Fruit fly (Drosophila melanogaster): ENCODE measurements around the gene CG10183.
A peak's percentile ranks its signal among the peaks of the same experiment; 100 is the strongest.

The CG10183 gene

dm6 chr3R:23638351-23638750, 39.5 kb upstream of the CG10183 start (continued):
- TF ChIP-seq CG7786 (GFP tag; optimal IDR thresholded peaks at IDR 0.05): no peak
- TF ChIP-seq CG1792 (GFP tag; optimal IDR thresholded peaks at IDR 0.05): no peak
- no peak for TF ChIP-seq her (GFP tag; optimal IDR thresholded peaks at IDR 0.05)
- TF ChIP-seq CG14014 (GFP tag; IDR thresholded peaks at IDR 0.05): no peak
- no peak for TF ChIP-seq B-H2 (GFP tag; optimal IDR thresholded peaks at IDR 0.05)
- TF ChIP-seq salm (tag; optimal IDR thresholded peaks at IDR 0.05): no peak
- TF ChIP-seq CG12071 (GFP tag; optimal IDR thresholded peaks at IDR 0.05): no peak
- TF ChIP-seq stc (GFP tag; IDR thresholded peaks at IDR 0.05): no peak
- TF ChIP-seq dmrt99B (tag; optimal IDR thresholded peaks at IDR 0.05): peak; percentile 17
- TF ChIP-seq crc (GFP tag; optimal IDR thresholded peaks at IDR 0.05): no peak
- TF ChIP-seq CG12104 (GFP tag; optimal IDR thresholded peaks at IDR 0.05): no peak
- TF ChIP-seq da (GFP tag; optimal IDR thresholded peaks at IDR 0.05): no peak
- TF ChIP-seq mirr (GFP tag; optimal IDR thresholded peaks at IDR 0.05): no peak
- TF ChIP-seq Med (GFP tag): peak; percentile 34
- TF ChIP-seq Ptx1 (GFP tag; IDR thresholded peaks at IDR 0.05): 0 out of 2 replicates have a peak, but pooled peaks have one; percentile 13
- no peak for TF ChIP-seq bab2 (GFP tag; optimal IDR thresholded peaks at IDR 0.05)
- TF ChIP-seq Drgx (GFP tag; IDR thresholded peaks at IDR 0.05): peak; percentile 64
- no peak for TF ChIP-seq Hr78 (GFP tag; optimal IDR thresholded peaks at IDR 0.05)
- TF ChIP-seq CG17361 (GFP tag; IDR thresholded peaks at IDR 0.05): no peak
- no peak for TF ChIP-seq Fer2 (tag; optimal IDR thresholded peaks at IDR 0.05)
- TF ChIP-seq ind (GFP tag; optimal IDR thresholded peaks at IDR 0.05): no peak

DNA sequence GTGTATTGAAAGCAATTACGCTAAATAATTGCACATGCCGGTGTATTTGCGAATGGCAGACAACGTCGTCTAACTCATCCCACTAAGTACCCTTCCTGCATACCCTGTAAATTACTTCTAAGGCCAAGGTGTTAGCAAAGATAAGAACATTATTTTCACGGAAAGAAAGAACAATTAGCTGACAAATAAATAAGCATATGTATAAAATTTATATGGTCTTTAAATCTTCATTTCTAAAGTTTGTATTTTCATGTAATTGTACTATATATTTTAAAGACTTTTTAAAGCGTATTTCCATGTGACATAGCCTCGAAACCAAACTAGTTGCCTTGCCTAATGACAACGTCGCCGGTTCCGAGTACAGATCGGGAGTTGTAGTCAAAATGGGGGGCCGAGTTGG, 38.4 kb upstream of the CG10183 start:
- TF ChIP-seq eyg (GFP tag; optimal IDR thresholded peaks at IDR 0.05): no peak
- peak; percentile 20 for TF ChIP-seq Ets65A (GFP tag)

DNA sequence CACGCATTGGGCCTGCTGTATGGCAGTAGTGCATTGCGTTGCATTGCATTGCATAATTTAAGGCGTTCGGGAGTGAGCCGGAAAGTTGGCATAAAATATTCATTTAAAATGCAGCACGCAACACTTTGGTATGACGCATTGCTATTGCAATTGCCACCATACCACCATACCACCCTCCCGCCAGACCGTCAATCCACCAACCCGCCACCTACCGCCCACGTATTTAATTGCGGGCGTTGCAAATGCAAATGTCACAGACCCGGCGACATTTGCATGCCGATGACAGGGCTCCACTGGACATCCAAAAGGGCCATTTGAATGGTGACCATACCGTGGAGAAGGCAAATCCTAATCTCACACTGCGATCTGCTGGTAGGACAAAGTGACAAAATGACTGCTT, 36.0 kb upstream of the CG10183 start:
- TF ChIP-seq dysf (GFP tag; IDR thresholded peaks at IDR 0.05) (0 out of 3 replicates have a peak, but pooled peaks have one; percentile 32), corto (GFP tag; optimal IDR thresholded peaks at IDR 0.05) (no peak), CG14710 (tag; optimal IDR thresholded peaks at IDR 0.05) (no peak), CTCF (GFP tag; optimal IDR thresholded peaks at IDR 0.05) (peak; percentile 72), CG4854 (GFP tag; optimal IDR thresholded peaks at IDR 0.05) (no peak), lola (GFP tag; optimal IDR thresholded peaks at IDR 0.05) (no peak), en (GFP tag; optimal IDR thresholded peaks at IDR 0.05) (no peak), YL-1 (GFP tag; optimal IDR thresholded peaks at IDR 0.05) (no peak), CG10565 (GFP tag; optimal IDR thresholded peaks at IDR 0.05) (no peak), CG17802 (tag; optimal IDR thresholded peaks at IDR 0.05) (no peak), CG10979 (tag; optimal IDR thresholded peaks at IDR 0.05) (peak; percentile 41), Ravus (GFP tag; IDR thresholded peaks at IDR 0.05) (no peak), CG5180 (GFP tag; optimal IDR thresholded peaks at IDR 0.05) (no peak), CG9215 (GFP tag; IDR thresholded peaks at IDR 0.05) (no peak), MTF-1 (GFP tag; optimal IDR thresholded peaks at IDR 0.05; ENCODE audit: borderline replicate concordance) (no peak), CG13894 (tag; optimal IDR thresholded peaks at IDR 0.05) (no peak), Oli (tag; optimal IDR thresholded peaks at IDR 0.05) (no peak), NFAT (GFP tag; IDR thresholded peaks at IDR 0.05) (no peak), HLHmδ (GFP tag; optimal IDR thresholded peaks at IDR 0.05) (no peak), D19B (GFP tag; optimal IDR thresholded peaks at IDR 0.05) (no peak), CG8281 (tag; optimal IDR thresholded peaks at IDR 0.05) (peak; percentile 45), inv (GFP tag; IDR thresholded peaks at IDR 0.05; ENCODE audit: partially characterized antibody) (no peak), CG2889 (GFP tag; IDR thresholded peaks at IDR 0.05) (no peak), CG15269 (tag; optimal IDR thresholded peaks at IDR 0.05) (no peak), eve (GFP tag; optimal IDR thresholded peaks at IDR 0.05) (no peak), CG7963 (GFP tag; IDR thresholded peaks at IDR 0.05; ENCODE audit: partially characterized antibody) (no peak), HLH4C (GFP tag; IDR thresholded peaks at IDR 0.05; ENCODE audit: partially characterized antibody) (0 out of 3 replicates have a peak, but pooled peaks have one; percentile 25)

Data from whole organism, embryonic.